Worm (Caenorhabditis elegans): ENCODE measurements around the gene mrck-1.
A peak's percentile ranks its signal among the peaks of the same experiment; 100 is the strongest.

The mrck-1 gene

ce11 chrV:6267237-6267812, at the start of gene mrck-1 (continued):
- TF ChIP-seq rpc-1 (optimal IDR thresholded peaks at IDR 0.05) (no peak), rpc-1 (tag; optimal IDR thresholded peaks at IDR 0.05) (no peak), ceh-79 (tag; optimal IDR thresholded peaks at IDR 0.05) (no peak), B0035.1 (tag; optimal IDR thresholded peaks at IDR 0.05) (no peak), die-1 (tag; optimal IDR thresholded peaks at IDR 0.05) (peak; percentile 51), F22D6.2 (tag; optimal IDR thresholded peaks at IDR 0.05) (no peak), lin-54 (GFP tag; optimal IDR thresholded peaks at IDR 0.05) (peak; percentile 82), ztf-28 (GFP tag; IDR thresholded peaks at IDR 0.05) (no peak), ztf-22 (GFP tag; optimal IDR thresholded peaks at IDR 0.05) (peak; percentile 83), repo-1 (tag; optimal IDR thresholded peaks at IDR 0.05) (peak; percentile 63), hmg-20 (GFP tag; IDR thresholded peaks at IDR 0.05) (peak; percentile 68; the same call in 1 of the 2 replicates), akir-1 (GFP tag; optimal IDR thresholded peaks at IDR 0.05) (no peak), dox-1 (GFP tag; IDR thresholded peaks at IDR 0.05) (peak; percentile 94), mes-4 (tag; optimal IDR thresholded peaks at IDR 0.05) (no peak), mcd-1 (GFP tag; IDR thresholded peaks at IDR 0.05) (peak; percentile 85), chd-7 (tag; optimal IDR thresholded peaks at IDR 0.05) (peak; percentile 80), xnd-1 (tag; optimal IDR thresholded peaks at IDR 0.05) (no peak), gei-17 (GFP tag; optimal IDR thresholded peaks at IDR 0.05) (peak; percentile 36), ztf-26 (tag; optimal IDR thresholded peaks at IDR 0.05) (peak; percentile 74), mel-28 (tag; optimal IDR thresholded peaks at IDR 0.05; ENCODE audit: borderline replicate concordance) (no peak), C17E4.6 (GFP tag; IDR thresholded peaks at IDR 0.05) (0 out of 2 replicates have a peak, but pooled peaks have one; percentile 18), rcor-1 (GFP tag; IDR thresholded peaks at IDR 0.05) (peak; percentile 85), lin-26 (GFP tag; IDR thresholded peaks at IDR 0.05) (0 out of 2 replicates have a peak, but pooled peaks have one; percentile 35), ceh-40 (GFP tag; IDR thresholded peaks at IDR 0.05) (no peak), lir-1 (GFP tag; conservative IDR thresholded peaks at IDR 0.05) (peak; percentile 52), dpff-1 (tag; optimal IDR thresholded peaks at IDR 0.05) (no peak), K12H6.12 (tag; optimal IDR thresholded peaks at IDR 0.05) (peak; percentile 87), ets-4 (GFP tag; optimal IDR thresholded peaks at IDR 0.05) (no peak), lin-35 (GFP tag; optimal IDR thresholded peaks at IDR 0.05) (peak in 1 of 3 experiments; percentile 89), zfh-2 (GFP tag; conservative IDR thresholded peaks at IDR 0.05) (peak; percentile 94), mxl-1 (tag; optimal IDR thresholded peaks at IDR 0.05) (no peak), hlh-12 (tag; optimal IDR thresholded peaks at IDR 0.05) (no peak), ztf-3 (GFP tag; optimal IDR thresholded peaks at IDR 0.05) (no peak), D2030.7 (GFP tag; IDR thresholded peaks at IDR 0.05) (no peak), lin-40 (tag; optimal IDR thresholded peaks at IDR 0.05) (peak; percentile 95), Y95B8A.8 (GFP tag; IDR thresholded peaks at IDR 0.05) (no peak), attf-6 (GFP tag; IDR thresholded peaks at IDR 0.05) (no peak), T07F8.4 (tag; optimal IDR thresholded peaks at IDR 0.05) (no peak), F33H1.4 (GFP tag; IDR thresholded peaks at IDR 0.05) (peak; percentile 58), zim-3 (tag; optimal IDR thresholded peaks at IDR 0.05) (no peak), unc-62 (GFP tag; optimal IDR thresholded peaks at IDR 0.05) (no peak), madf-10 (tag; optimal IDR thresholded peaks at IDR 0.05) (peak; percentile 88), B0336.3 (GFP tag; IDR thresholded peaks at IDR 0.05) (peak; percentile 80), ceh-100 (GFP tag; IDR thresholded peaks at IDR 0.05) (no peak; the same call in 1 of the 2 replicates), ceh-27 (GFP tag; optimal IDR thresholded peaks at IDR 0.05) (peak; percentile 91), hrde-1 (tag; optimal IDR thresholded peaks at IDR 0.05; ENCODE audit: borderline replicate concordance) (no peak), hsf-1 (GFP tag; IDR thresholded peaks at IDR 0.05) (no peak), lsy-27 (tag; optimal IDR thresholded peaks at IDR 0.05; ENCODE audit: borderline replicate concordance, insufficient read depth) (peak; percentile 6), snpc-1.3 (tag; optimal IDR thresholded peaks at IDR 0.05; ENCODE audit: insufficient read depth) (no peak)
